Worm (Caenorhabditis elegans) whole organism, L1 larva: ENCODE results near the gene R01H2.1.

Experiments used
- C04F5.9 ChIP-seq: sonication (generic microtip); optimal IDR thresholded peaks from 2 replicates; lab custom pipeline; 2016; ENCODE audit warnings: missing genetic modification characterization, missing compliant biosample characterization
- F16B12.6 ChIP-seq: fragments of 150-350 bp; optimal IDR thresholded peaks from 2 replicates; lab custom pipeline; 2014; ENCODE audit warnings: missing biosample characterization, missing genetic modification characterization
- Y116A8C.19 ChIP-seq: sonication (generic microtip); optimal IDR thresholded peaks from 2 replicates; lab custom pipeline; 2016; ENCODE audit warnings: missing compliant biosample characterization, missing genetic modification characterization, borderline replicate concordance
- aha-1 ChIP-seq: fragments of 150-350 bp; optimal IDR thresholded peaks from 2 replicates; lab custom pipeline; 2014; ENCODE audit warnings: missing biosample characterization, missing genetic modification characterization
- alr-1 ChIP-seq: fragments of 200-800 bp; sonication (Bioruptor generic); optimal IDR thresholded peaks from 2 replicates; lab custom pipeline; 2018; ENCODE audit warnings: borderline replicate concordance, mild to moderate bottlenecking, missing genetic modification characterization, missing compliant biosample characterization
- aly-2 ChIP-seq: fragments of 150-350 bp; optimal IDR thresholded peaks from 2 replicates; lab custom pipeline; 2014; ENCODE audit warnings: missing biosample characterization, missing genetic modification characterization
- blmp-1 ChIP-seq: fragments of 150-350 bp; optimal IDR thresholded peaks from 2 replicates; lab custom pipeline; 2014; ENCODE audit warnings: missing biosample characterization, missing genetic modification characterization
- ceh-88 ChIP-seq: fragments of 200-800 bp; sonication (Bioruptor generic); IDR thresholded peaks from 2 replicates; pipeline ENCODE4 v1.3.6; 2022; ENCODE audit warnings: missing genetic modification characterization, missing compliant biosample characterization
- ceh-90 ChIP-seq: sonication (generic microtip); optimal IDR thresholded peaks from 2 replicates; lab custom pipeline; 2016; ENCODE audit warnings: missing genetic modification characterization, missing compliant biosample characterization
- dpl-1 ChIP-seq, 3 experiments: fragments of 150-350 bp in 2 of 3; sonication (generic microtip) in 1 of 3; optimal IDR thresholded peaks; 2 replicates each; lab custom pipeline; 2014 to 2017; ENCODE audit warnings: missing biosample characterization in 3 of 3, missing genetic modification characterization in 3 of 3, missing genetic modification reagents in 3 of 3
- efl-1 ChIP-seq, 4 experiments: fragments of 150-350 bp; optimal IDR thresholded peaks in 3 of 4; peaks in 1 of 4; 1 replicate in 1 of 4; 2 replicates in 3 of 4; lab custom pipeline; 2014; ENCODE audit warnings: missing biosample characterization in 2 of 4, missing genetic modification characterization in 2 of 4, missing genetic modification reagents in 2 of 4
- ets-5 ChIP-seq: fragments of 200-800 bp; sonication (Bioruptor generic); IDR thresholded peaks from 2 replicates; pipeline ENCODE4 v1.3.6; 2022; ENCODE audit warnings: missing genetic modification characterization, missing compliant biosample characterization
- fos-1 ChIP-seq: fragments of 150-350 bp; optimal IDR thresholded peaks from 2 replicates; lab custom pipeline; 2014; ENCODE audit warnings: missing biosample characterization, missing genetic modification characterization
- hlh-4 ChIP-seq: sonication (generic microtip); optimal IDR thresholded peaks from 2 replicates; lab custom pipeline; 2016; ENCODE audit warnings: mild to moderate bottlenecking, missing genetic modification characterization, missing compliant biosample characterization
- hpl-2 ChIP-seq: fragments of 150-350 bp; optimal IDR thresholded peaks from 2 replicates; lab custom pipeline; 2014; ENCODE audit warnings: missing biosample characterization, missing genetic modification reagents, missing genetic modification characterization
- irx-1 ChIP-seq: sonication (generic microtip); optimal IDR thresholded peaks from 2 replicates; lab custom pipeline; 2016; ENCODE audit warnings: missing genetic modification characterization, missing compliant biosample characterization
- mep-1 ChIP-seq: fragments of 150-350 bp; optimal IDR thresholded peaks from 2 replicates; lab custom pipeline; 2014; ENCODE audit warnings: missing biosample characterization, missing genetic modification characterization
- nhr-19 ChIP-seq: fragments of 200-800 bp; sonication (Bioruptor generic); conservative IDR thresholded peaks from 2 replicates; pipeline ENCODE4 v1.3.6; 2022; ENCODE audit warnings: missing genetic modification characterization, missing compliant biosample characterization
- nhr-20 ChIP-seq: sonication (generic microtip); optimal IDR thresholded peaks from 2 replicates; lab custom pipeline; 2016; ENCODE audit warnings: mild to moderate bottlenecking, missing genetic modification characterization, missing compliant biosample characterization
- nhr-237 ChIP-seq: fragments of 150-350 bp; optimal IDR thresholded peaks from 2 replicates; lab custom pipeline; 2014; ENCODE audit warnings: missing biosample characterization, missing genetic modification characterization
- nhr-28 ChIP-seq: fragments of 150-350 bp; optimal IDR thresholded peaks from 2 replicates; lab custom pipeline; 2014; ENCODE audit warnings: missing biosample characterization, missing genetic modification characterization
- nhr-84 ChIP-seq: sonication (generic microtip); optimal IDR thresholded peaks from 2 replicates; lab custom pipeline; 2017; ENCODE audit warnings: missing biosample characterization, missing genetic modification characterization
- pag-3 ChIP-seq: sonication (generic microtip); optimal IDR thresholded peaks from 2 replicates; lab custom pipeline; 2017; ENCODE audit warnings: missing genetic modification characterization, mild to moderate bottlenecking, missing compliant biosample characterization, antibody characterized with exemption, borderline replicate concordance; ENCODE audit not compliant: insufficient read depth
- pax-3 ChIP-seq: fragments of 200-800 bp; sonication (Bioruptor generic); optimal IDR thresholded peaks from 2 replicates; lab custom pipeline; 2018; ENCODE audit warnings: mild to moderate bottlenecking, missing genetic modification characterization, moderate library complexity, missing compliant biosample characterization
- snpc-4 ChIP-seq: fragments of 150-350 bp; optimal IDR thresholded peaks from 2 replicates; lab custom pipeline; 2014; ENCODE audit warnings: missing biosample characterization, missing genetic modification characterization
- sptf-1 ChIP-seq: fragments of 150-350 bp; optimal IDR thresholded peaks from 2 replicates; lab custom pipeline; 2014; ENCODE audit warnings: missing biosample characterization, missing genetic modification characterization
- tbx-2 ChIP-seq: sonication (generic microtip); optimal IDR thresholded peaks from 2 replicates; lab custom pipeline; 2016; ENCODE audit warnings: missing genetic modification characterization, missing compliant biosample characterization
- unc-130 ChIP-seq: fragments of 150-350 bp; optimal IDR thresholded peaks from 2 replicates; lab custom pipeline; 2017; ENCODE audit warnings: missing biosample characterization, missing genetic modification characterization, inconsistent platforms
- unc-62 ChIP-seq: fragments of 150-350 bp; optimal IDR thresholded peaks from 2 replicates; lab custom pipeline; 2014; ENCODE audit warnings: missing biosample characterization, missing genetic modification reagents, missing genetic modification characterization

R01H2.1 gene

DNA sequence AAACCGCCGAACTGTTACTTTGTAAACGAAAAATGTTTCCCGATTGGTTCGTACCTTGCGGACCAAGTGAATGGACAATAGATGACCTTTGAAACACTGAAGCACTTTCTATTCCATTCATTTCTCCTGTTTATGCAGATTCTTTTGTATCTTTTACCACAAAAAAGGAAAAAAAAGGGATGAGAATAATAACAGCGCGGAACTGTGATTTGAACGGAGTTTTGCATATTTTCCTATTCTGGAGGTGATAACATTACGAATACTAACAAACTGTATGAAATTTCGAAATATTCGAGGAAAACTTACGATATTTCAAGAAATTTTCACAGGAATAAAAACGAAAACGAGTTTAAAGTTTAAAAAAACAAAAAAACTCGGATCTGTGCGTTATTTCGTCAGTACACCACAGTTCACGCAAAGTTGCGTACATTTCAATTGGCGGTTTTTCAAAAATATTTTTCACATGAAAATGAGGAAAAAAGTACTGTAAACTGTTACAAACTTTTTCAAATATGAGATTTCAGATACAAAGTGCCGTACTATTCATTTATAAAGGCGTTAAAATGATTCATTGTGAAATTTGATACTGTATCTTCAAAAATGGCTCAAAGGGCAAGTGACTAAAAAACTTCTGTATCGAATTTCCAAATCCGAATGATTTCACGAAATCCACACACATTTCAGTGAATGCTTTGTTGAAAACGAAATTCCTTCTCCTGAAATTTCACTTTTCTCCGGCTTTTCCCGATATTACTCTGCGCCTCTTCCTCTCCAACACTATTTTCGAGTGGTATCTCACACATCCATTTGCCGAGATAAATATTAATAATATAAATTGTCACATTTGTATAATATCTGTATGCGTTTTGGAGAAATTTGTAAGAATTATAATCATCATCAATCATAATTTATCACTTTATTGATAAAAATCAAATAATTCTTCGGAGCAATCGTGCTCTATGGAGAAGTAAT lies 28.1 kb upstream of the R01H2.1 start:
- TF ChIP-seq nhr-28 (no peak), dpl-1 (GFP tag; optimal IDR thresholded peaks at IDR 0.05; lab: Kevin White, UChicago) (peak in 2 of 3 experiments; percentile 14 to 33), efl-1 (optimal IDR thresholded peaks at IDR 0.05; lab: Kevin White, UChicago) (peak; percentile 19 to 92), efl-1 (GFP tag; optimal IDR thresholded peaks at IDR 0.05 in 1 of 2; lab: Kevin White, UChicago) (peak; percentile 59 to 91), blmp-1 (peak; percentile 45)

DNA sequence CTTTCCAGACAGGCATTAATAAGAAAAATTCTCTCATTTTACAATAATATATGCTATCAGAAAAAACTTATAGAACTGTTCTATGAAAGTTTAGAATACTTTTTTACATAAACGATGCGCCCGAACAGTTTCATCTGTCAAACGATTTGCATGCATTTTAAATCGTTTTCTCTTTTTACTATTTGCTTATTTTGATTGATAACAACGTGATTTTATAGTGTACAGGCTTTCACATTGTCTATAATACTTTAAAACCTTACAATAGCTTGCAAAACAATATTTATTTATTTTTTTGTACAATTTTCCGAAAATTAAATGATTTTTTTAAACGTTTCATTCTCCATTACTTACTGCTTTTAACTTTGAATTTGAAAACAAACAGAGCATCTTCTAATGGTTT lies 17.0 kb upstream of the R01H2.1 start, which contains the start of gene R01H2.7:
R01H2.7 (minus strand) TSS at position 101 of the 400 bp plus-strand sequence.
- TF ChIP-seq tbx-2 (tag; lab: Kevin White, UChicago): no peak
- TF ChIP-seq mep-1 (tag; lab: Kevin White, UChicago): no peak
- TF ChIP-seq snpc-4 (tag; lab: Kevin White, UChicago): no peak
- no peak for TF ChIP-seq ceh-88
- TF ChIP-seq hlh-4: no peak
- no peak for TF ChIP-seq alr-1 (tag; lab: Kevin White, UChicago)
- no peak for TF ChIP-seq C04F5.9
- TF ChIP-seq blmp-1: no peak
- TF ChIP-seq Y116A8C.19 (tag; lab: Kevin White, UChicago): no peak

DNA sequence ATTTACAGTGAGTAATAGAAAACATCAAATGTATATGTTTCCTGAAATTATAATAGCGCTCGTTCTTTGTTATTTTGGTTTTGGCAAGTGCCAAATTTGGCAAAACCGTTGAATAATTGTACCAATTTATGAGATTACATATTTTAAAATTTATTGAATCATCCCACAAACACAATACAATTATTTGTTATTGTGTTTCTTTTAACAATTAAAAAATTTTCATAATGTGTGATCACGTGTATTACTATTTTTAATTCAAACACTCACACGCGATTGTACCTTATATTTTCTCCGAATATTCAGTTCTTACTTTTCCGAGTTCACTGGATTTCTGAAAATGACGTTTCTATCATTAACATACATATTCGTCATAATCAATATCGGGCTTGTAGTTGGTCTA lies 6.4 kb upstream of the R01H2.1 start, which contains the start of gene R01H2.2:
R01H2.2 (plus strand) TSS at position 301 of the 400 bp plus-strand sequence.
- no peak for TF ChIP-seq nhr-19 (GFP tag; lab: Robert Waterston, UW)
- TF ChIP-seq fos-1 (tag; lab: Kevin White, UChicago): no peak
- TF ChIP-seq pax-3 (tag; lab: Kevin White, UChicago): no peak
- TF ChIP-seq nhr-84 (tag; lab: Kevin White, UChicago): no peak
- TF ChIP-seq aha-1 (tag; lab: Kevin White, UChicago): no peak
- TF ChIP-seq ceh-88: no peak
- no peak for TF ChIP-seq irx-1
- TF ChIP-seq pag-3 (tag; lab: Kevin White, UChicago): no peak
- TF ChIP-seq hlh-4: no peak

DNA sequence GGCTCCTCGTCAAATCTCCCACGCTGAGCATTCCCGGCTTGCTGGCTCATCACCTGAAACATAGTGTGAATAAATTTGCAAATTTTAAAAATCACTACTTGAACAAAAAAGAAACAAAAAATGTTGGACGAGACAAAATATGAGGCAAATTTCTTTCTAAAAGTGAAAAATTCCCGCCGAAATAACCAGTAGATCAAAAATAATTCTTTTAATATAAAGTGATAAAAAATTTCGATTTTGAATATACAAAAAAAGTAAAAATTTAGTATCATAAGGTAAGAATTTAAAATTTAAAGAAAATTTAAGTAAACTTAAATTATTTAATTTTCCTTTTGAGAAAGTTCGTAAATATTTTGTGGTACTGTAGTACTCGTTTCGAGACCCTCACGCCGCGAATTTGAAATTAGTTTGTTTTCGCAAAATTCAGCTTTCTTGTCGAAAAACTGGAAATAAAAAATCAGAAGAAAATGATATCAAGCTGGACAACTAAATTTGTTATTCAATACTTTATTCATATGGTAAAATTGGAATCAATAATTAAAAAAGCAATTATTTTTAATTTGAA lies 2.1 kb upstream of the R01H2.1 start, which contains the start of gene egg-2:
egg-2 (minus strand) TSS at position 53 of the 565 bp plus-strand sequence.
- TF ChIP-seq nhr-19 (GFP tag; lab: Robert Waterston, UW) (no peak), unc-130 (no peak), aly-2 (tag; lab: Kevin White, UChicago) (no peak), ets-5 (GFP tag; lab: Robert Waterston, UW) (no peak), Y116A8C.19 (tag; lab: Kevin White, UChicago) (no peak), ceh-90 (tag; lab: Kevin White, UChicago) (no peak), F16B12.6 (tag; lab: Kevin White, UChicago) (no peak), C04F5.9 (no peak)
- TF ChIP-seq, all 84 proteins: peak for 0

DNA sequence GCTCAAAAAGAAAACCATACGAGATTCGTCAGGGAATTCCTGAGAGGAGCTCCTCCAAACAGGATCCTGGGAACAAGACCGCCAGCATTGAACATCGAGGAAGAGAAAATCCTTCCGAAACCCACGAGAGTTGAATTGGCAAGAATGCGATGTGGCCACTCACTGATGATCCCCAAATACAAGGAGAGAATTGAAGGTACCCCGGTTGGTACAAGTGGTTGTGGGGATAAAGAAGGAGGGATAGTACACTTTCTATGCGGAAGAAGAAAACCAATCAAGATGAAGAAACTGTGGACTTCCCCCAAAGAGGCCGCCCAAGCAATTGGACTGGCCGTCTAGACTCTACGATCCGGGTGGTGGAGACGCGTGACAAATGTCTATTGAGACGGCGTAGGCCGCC lies 381 bp downstream of the R01H2.1 start:
- TF ChIP-seq ceh-88 (no peak), alr-1 (tag; lab: Kevin White, UChicago) (no peak), snpc-4 (tag; lab: Kevin White, UChicago) (no peak), sptf-1 (tag; lab: Kevin White, UChicago) (no peak), pax-3 (tag; lab: Kevin White, UChicago) (no peak), nhr-237 (tag; lab: Kevin White, UChicago) (no peak), hpl-2 (GFP tag; lab: Kevin White, UChicago) (no peak), unc-62 (GFP tag; lab: Kevin White, UChicago) (no peak), nhr-20 (no peak)
